Fruit fly (Drosophila melanogaster): Measurements from ENCODE around the gene CG8043.
A peak's percentile ranks its signal among the peaks of the same experiment; 100 is the strongest.

Gene CG8043

dm6 chr3R:8668024-8668856, 8.5 kb upstream of the CG8043 start (continued):
- TF ChIP-seq CG3995 (GFP tag; optimal IDR thresholded peaks at IDR 0.05) (no peak), pan (optimal IDR thresholded peaks at IDR 0.05) (no peak), pan (GFP tag; optimal IDR thresholded peaks at IDR 0.05 in 1 of 2, IDR thresholded peaks at IDR 0.05 in 1 of 2) (no peak), CG14014 (GFP tag; IDR thresholded peaks at IDR 0.05) (no peak), crc (GFP tag; optimal IDR thresholded peaks at IDR 0.05) (no peak), CG14050 (GFP tag; IDR thresholded peaks at IDR 0.05) (no peak; the same call in 2 of the 3 replicates), croc (GFP tag; conservative IDR thresholded peaks at IDR 0.05) (no peak), Eip74EF (GFP tag; optimal IDR thresholded peaks at IDR 0.05) (peak in 1 of 2 experiments; percentile 6), corto (GFP tag; optimal IDR thresholded peaks at IDR 0.05) (no peak), CG10565 (GFP tag; optimal IDR thresholded peaks at IDR 0.05) (no peak), cg (GFP tag; optimal IDR thresholded peaks at IDR 0.05) (no peak), CrebB (tag; optimal IDR thresholded peaks at IDR 0.05) (no peak), stc (GFP tag; IDR thresholded peaks at IDR 0.05) (no peak; the same call in 1 of the 2 replicates), CG10979 (tag; optimal IDR thresholded peaks at IDR 0.05) (no peak), CG3838 (GFP tag; optimal IDR thresholded peaks at IDR 0.05) (no peak), CG18599 (GFP tag; optimal IDR thresholded peaks at IDR 0.05) (no peak), CG14667 (GFP tag; IDR thresholded peaks at IDR 0.05) (no peak), CG17612 (GFP tag; IDR thresholded peaks at IDR 0.05) (no peak), grn (GFP tag; optimal IDR thresholded peaks at IDR 0.05) (no peak), CG12942 (GFP tag; optimal IDR thresholded peaks at IDR 0.05) (no peak), Lpt (GFP tag; optimal IDR thresholded peaks at IDR 0.05) (no peak), tio (GFP tag; optimal IDR thresholded peaks at IDR 0.05) (no peak), CG11093 (GFP tag; IDR thresholded peaks at IDR 0.05) (no peak), Dip3 (GFP tag; optimal IDR thresholded peaks at IDR 0.05) (no peak), CG10267 (tag; optimal IDR thresholded peaks at IDR 0.05) (no peak), CG1024 (GFP tag; IDR thresholded peaks at IDR 0.05) (no peak), stwl (tag; optimal IDR thresholded peaks at IDR 0.05) (no peak), Six4 (GFP tag; optimal IDR thresholded peaks at IDR 0.05) (no peak), ci (GFP tag; IDR thresholded peaks at IDR 0.05) (no peak), CG8924 (tag; optimal IDR thresholded peaks at IDR 0.05) (no peak), fd3F (GFP tag; optimal IDR thresholded peaks at IDR 0.05) (no peak), CG2889 (GFP tag; IDR thresholded peaks at IDR 0.05) (no peak), CG14441 (GFP tag; IDR thresholded peaks at IDR 0.05) (no peak), HLH3B (GFP tag; IDR thresholded peaks at IDR 0.05) (no peak), hbn (GFP tag; IDR thresholded peaks at IDR 0.05; ENCODE audit: partially characterized antibody) (peak; percentile 37; the same call in 1 of the 2 replicates), CG3065 (GFP tag; optimal IDR thresholded peaks at IDR 0.05) (no peak), Hr3 (GFP tag; optimal IDR thresholded peaks at IDR 0.05) (no peak), btn (GFP tag; optimal IDR thresholded peaks at IDR 0.05) (no peak), CG12769 (tag; optimal IDR thresholded peaks at IDR 0.05) (peak; percentile 2), fd102C (GFP tag; optimal IDR thresholded peaks at IDR 0.05) (no peak), so (GFP tag; IDR thresholded peaks at IDR 0.05) (no peak), Adf1 (GFP tag; IDR thresholded peaks at IDR 0.05) (no peak), Asciz (GFP tag; optimal IDR thresholded peaks at IDR 0.05) (no peak), Elba2 (GFP tag; optimal IDR thresholded peaks at IDR 0.05) (no peak), sd (tag; optimal IDR thresholded peaks at IDR 0.05) (peak; percentile 42), CG5953 (GFP tag; IDR thresholded peaks at IDR 0.05) (no peak), CG15269 (tag; optimal IDR thresholded peaks at IDR 0.05) (no peak), odd (GFP tag; optimal IDR thresholded peaks at IDR 0.05) (no peak), CG12219 (GFP tag; optimal IDR thresholded peaks at IDR 0.05) (no peak), CG12299 (tag; optimal IDR thresholded peaks at IDR 0.05) (no peak)
